Fruit fly (Drosophila melanogaster): ENCODE data around the gene CG42537.

- TF ChIP-seq CG8478 (optimal IDR thresholded peaks at IDR 0.05) (no peak), Dll (optimal IDR thresholded peaks at IDR 0.05) (peak; percentile 23), pan (optimal IDR thresholded peaks at IDR 0.05) (no peak)
Observed at dm6 chr3R:6351181-6351580, 26.4 kb upstream of the CG42537 start.
